Fruit fly (Drosophila melanogaster) whole organism, adult: ENCODE results near the gene CG43137.

Source experiments
- CG11617 ChIP-seq: fragments of 200-800 bp; sonication (Bioruptor generic); optimal IDR thresholded peaks from 2 replicates; lab custom pipeline; 2017; ENCODE audit warnings: mild to moderate bottlenecking, missing biosample characterization, missing genetic modification reagents, missing genetic modification characterization
- CG12768 ChIP-seq: fragments of 200-800 bp; sonication (Bioruptor generic); optimal IDR thresholded peaks from 2 replicates; lab custom pipeline; 2017; ENCODE audit warnings: missing biosample characterization, missing genetic modification characterization, mild to moderate bottlenecking, moderate library complexity, missing genetic modification reagents
- CG14711 ChIP-seq: fragments of 200-800 bp; sonication (Bioruptor generic); optimal IDR thresholded peaks from 2 replicates; lab custom pipeline; 2018; ENCODE audit warnings: missing biosample characterization, mild to moderate bottlenecking, missing genetic modification characterization, moderate library complexity
- CG1620 ChIP-seq: fragments of 200-800 bp; sonication (Bioruptor generic); optimal IDR thresholded peaks from 2 replicates; lab custom pipeline; 2016; ENCODE audit warnings: missing biosample characterization, missing genetic modification characterization
- CG33017 ChIP-seq: fragments of 200-800 bp; sonication (Bioruptor generic); optimal IDR thresholded peaks from 2 replicates; lab custom pipeline; 2018; ENCODE audit warnings: missing biosample characterization, mild to moderate bottlenecking, missing genetic modification characterization, moderate library complexity
- CG5204 ChIP-seq: fragments of 200-800 bp; sonication (Bioruptor generic); optimal IDR thresholded peaks from 2 replicates; lab custom pipeline; 2016; ENCODE audit warnings: missing biosample characterization, missing genetic modification characterization
- CG7045 ChIP-seq: fragments of 200-800 bp; sonication (Bioruptor generic); optimal IDR thresholded peaks from 2 replicates; lab custom pipeline; 2017; ENCODE audit warnings: missing biosample characterization, mild to moderate bottlenecking, missing genetic modification characterization
- CG7101 ChIP-seq: fragments of 200-800 bp; sonication (Bioruptor generic); optimal IDR thresholded peaks from 2 replicates; lab custom pipeline; 2018; ENCODE audit warnings: missing biosample characterization, mild to moderate bottlenecking, missing genetic modification characterization, moderate library complexity
- Clk ChIP-seq: fragments of 200-800 bp; sonication (Bioruptor generic); optimal IDR thresholded peaks from 2 replicates; lab custom pipeline; 2017; ENCODE audit warnings: missing biosample characterization, missing genetic modification characterization
- Crg-1 ChIP-seq: fragments of 200-800 bp; sonication (Bioruptor generic); optimal IDR thresholded peaks from 2 replicates; lab custom pipeline; 2016; ENCODE audit warnings: missing biosample characterization, missing genetic modification characterization
- Hr96 ChIP-seq: fragments of 200-800 bp; sonication (Bioruptor generic); optimal IDR thresholded peaks from 2 replicates; lab custom pipeline; 2016; ENCODE audit warnings: missing biosample characterization, missing genetic modification characterization
- Mnt ChIP-seq: fragments of 200-800 bp; sonication (Bioruptor generic); optimal IDR thresholded peaks from 2 replicates; lab custom pipeline; 2016; ENCODE audit warnings: missing biosample characterization, mild to moderate bottlenecking, missing genetic modification characterization
- bab1 ChIP-seq: fragments of 200-800 bp; sonication (Bioruptor generic); optimal IDR thresholded peaks from 3 replicates; lab custom pipeline; 2019; ENCODE audit warnings: missing biosample characterization, mild to moderate bottlenecking, missing genetic modification characterization, moderate library complexity
- cic ChIP-seq: fragments of 200-800 bp; sonication (Bioruptor generic); optimal IDR thresholded peaks from 2 replicates; lab custom pipeline; 2017; ENCODE audit warnings: missing biosample characterization, mild to moderate bottlenecking, missing genetic modification characterization, moderate library complexity
- cnc ChIP-seq, 2 experiments: fragments of >200 bp; optimal IDR thresholded peaks; 2 replicates each; lab custom pipeline; 2017
- kay ChIP-seq: fragments of 200-800 bp; sonication (Bioruptor generic); peaks from one replicate; lab custom pipeline; 2016; ENCODE audit warnings: missing biosample characterization, missing genetic modification characterization, borderline replicate concordance
- ovo ChIP-seq: fragments of 200-800 bp; sonication (Bioruptor generic); optimal IDR thresholded peaks from 2 replicates; lab custom pipeline; 2016; ENCODE audit warnings: missing biosample characterization, missing genetic modification characterization
- pad ChIP-seq: fragments of 200-800 bp; sonication (Bioruptor generic); optimal IDR thresholded peaks from 3 replicates; lab custom pipeline; 2017; ENCODE audit warnings: missing biosample characterization, missing genetic modification characterization, mild to moderate bottlenecking, moderate library complexity, missing genetic modification reagents
- tj ChIP-seq: fragments of 200-800 bp; sonication (Bioruptor generic); optimal IDR thresholded peaks from 3 replicates; lab custom pipeline; 2017; ENCODE audit warnings: missing biosample characterization, mild to moderate bottlenecking, missing genetic modification characterization, moderate library complexity
- toe ChIP-seq: fragments of 200-800 bp; sonication (Bioruptor generic); optimal IDR thresholded peaks from 2 replicates; lab custom pipeline; 2016; ENCODE audit warnings: missing biosample characterization, missing genetic modification characterization

Gene CG43137

dm6 chrX:5896809-5897700, 32.1 kb upstream of the CG43137 start:
- TF ChIP-seq tj (GFP tag; lab: Kevin White, UChicago) (peak; percentile 94), pad (GFP tag; lab: Kevin White, UChicago) (no peak), cnc (optimal IDR thresholded peaks at IDR 0.05; lab: Kevin White, UChicago) (no peak), kay (no peak), CG7101 (tag; lab: Kevin White, UChicago) (peak; percentile 17), Mnt (GFP tag; lab: Kevin White, UChicago) (no peak), Clk (GFP tag; lab: Kevin White, UChicago) (no peak), CG14711 (tag; lab: Kevin White, UChicago) (no peak), CG7045 (GFP tag; lab: Kevin White, UChicago) (no peak), Hr96 (no peak), CG1620 (no peak), CG33017 (no peak), CG12768 (no peak), bab1 (GFP tag; lab: Kevin White, UChicago) (no peak)

DNA sequence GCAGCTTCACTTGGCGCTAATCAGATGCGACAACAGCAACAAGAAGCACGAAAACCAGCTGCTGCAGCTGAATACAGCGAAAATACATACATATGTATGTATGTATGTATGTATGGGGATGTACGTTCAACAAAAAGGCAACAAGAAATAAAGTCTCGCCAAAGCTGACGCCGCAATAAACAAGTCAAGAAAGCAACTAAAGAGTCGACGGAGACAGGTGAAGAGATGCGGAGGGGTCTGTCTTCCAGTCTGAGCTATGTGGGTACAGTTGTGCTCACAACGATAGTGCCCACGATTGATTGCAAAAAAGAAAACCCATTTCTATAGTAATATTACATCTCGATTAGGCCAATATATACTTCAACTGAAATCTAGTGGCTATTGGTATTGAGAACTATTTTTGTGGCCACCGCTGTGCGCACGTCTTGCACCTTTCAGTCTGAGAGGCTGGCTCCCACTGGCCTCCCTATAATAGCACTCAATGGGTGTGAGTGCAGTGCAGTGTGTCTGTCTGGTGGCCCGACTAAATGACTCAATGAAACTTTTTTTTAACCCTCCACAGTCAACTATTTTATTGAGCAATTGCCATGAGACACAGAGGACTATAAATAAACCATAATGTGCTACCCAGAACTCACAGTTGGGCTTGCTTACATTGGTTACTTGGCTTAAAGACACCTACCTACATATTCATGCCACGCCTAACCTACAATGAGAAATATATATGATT, 31.0 kb upstream of the CG43137 start:
- TF ChIP-seq tj (GFP tag; lab: Kevin White, UChicago) (peak; percentile 95), CG12768 (peak; percentile 76), CG5204 (GFP tag; lab: Kevin White, UChicago) (peak; percentile 66), pad (GFP tag; lab: Kevin White, UChicago) (peak; percentile 78), CG7101 (tag; lab: Kevin White, UChicago) (peak; percentile 88), CG7045 (GFP tag; lab: Kevin White, UChicago) (peak; percentile 81), CG14711 (tag; lab: Kevin White, UChicago) (peak; percentile 87), CG1620 (peak; percentile 75), cnc (optimal IDR thresholded peaks at IDR 0.05; lab: Kevin White, UChicago) (no peak), kay (no peak), Crg-1 (peak; percentile 51), CG11617 (GFP tag; lab: Kevin White, UChicago) (peak; percentile 41), bab1 (GFP tag; lab: Kevin White, UChicago) (peak; percentile 92), ovo (peak; percentile 56), cic (GFP tag; lab: Kevin White, UChicago) (no peak), Mnt (GFP tag; lab: Kevin White, UChicago) (peak; percentile 25), toe (GFP tag; lab: Kevin White, UChicago) (peak; percentile 51), Clk (GFP tag; lab: Kevin White, UChicago) (peak; percentile 72), Hr96 (peak; percentile 81), CG33017 (peak; percentile 80)

DNA sequence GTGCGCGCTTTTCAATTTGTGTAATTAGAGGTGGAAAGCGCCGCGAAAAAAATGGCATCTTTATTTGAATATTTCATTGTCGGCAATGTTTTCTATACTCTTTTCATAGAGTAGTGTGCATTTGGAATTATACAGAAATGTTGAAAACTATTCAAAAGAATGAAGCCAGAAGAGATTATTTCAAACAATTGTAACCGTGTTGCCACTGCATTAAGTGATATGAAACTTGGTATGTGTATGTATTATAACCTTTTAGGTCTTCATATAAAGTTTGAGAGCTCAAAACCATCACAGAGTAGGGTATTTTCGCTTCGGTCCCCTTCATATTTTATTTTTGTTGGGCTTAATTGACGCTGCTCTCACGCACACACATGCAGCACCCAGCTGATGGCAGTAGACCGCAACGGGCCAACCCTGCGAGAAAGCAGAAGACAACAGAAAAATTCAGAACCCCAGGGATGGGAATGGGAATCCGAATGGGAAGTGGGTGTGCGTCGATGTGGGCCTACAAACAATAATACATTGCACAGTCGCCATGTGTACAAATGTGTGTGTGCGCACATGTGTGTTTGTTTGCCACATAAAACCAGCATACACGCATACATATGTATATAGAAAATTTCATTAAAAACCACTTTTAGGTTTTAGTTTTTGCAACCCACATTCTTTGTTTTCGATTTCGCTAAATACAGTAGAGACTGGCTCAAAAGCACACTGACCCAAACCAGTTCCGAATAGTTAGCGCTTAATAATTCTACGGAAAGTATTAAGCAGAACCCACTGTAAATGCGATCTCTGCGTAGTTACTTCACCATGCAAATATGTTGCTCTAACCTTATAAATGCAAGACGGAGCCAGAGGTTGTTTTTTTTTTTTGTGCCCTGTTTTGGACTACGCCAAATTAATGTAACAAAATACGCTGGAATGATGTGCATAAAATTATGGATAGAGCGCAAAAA, 29.9 kb upstream of the CG43137 start:
- TF ChIP-seq CG5204 (GFP tag; lab: Kevin White, UChicago) (no peak), bab1 (GFP tag; lab: Kevin White, UChicago) (peak; percentile 21)

dm6 chrX:5893165-5893564, 28.2 kb upstream of the CG43137 start:
- TF ChIP-seq CG7101 (tag; lab: Kevin White, UChicago) (no peak), cic (GFP tag; lab: Kevin White, UChicago) (peak; percentile 42)

DNA sequence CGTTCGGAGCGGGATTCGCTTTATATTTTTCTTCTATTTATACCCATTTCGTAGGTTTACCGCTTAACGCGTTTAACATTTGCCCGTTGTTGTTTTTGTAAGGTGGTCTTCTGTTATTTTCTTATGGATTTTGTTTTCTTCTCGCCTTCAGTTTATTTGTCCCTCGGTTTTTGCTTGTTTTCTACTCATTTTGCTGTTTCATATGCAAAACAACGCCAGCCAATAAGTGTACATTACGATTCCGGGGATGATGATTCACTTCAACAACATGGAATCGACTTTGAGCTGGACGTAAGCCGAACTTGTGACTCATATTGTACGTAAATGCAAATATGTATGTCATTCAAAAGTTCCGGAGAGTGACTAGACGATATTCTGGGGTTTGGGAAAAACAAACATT, 27.6 kb upstream of the CG43137 start:
- TF ChIP-seq toe (GFP tag; lab: Kevin White, UChicago) = no peak
- TF ChIP-seq CG12768 = no peak
- no peak for TF ChIP-seq CG1620
- TF ChIP-seq pad (GFP tag; lab: Kevin White, UChicago) = no peak
- TF ChIP-seq Mnt (GFP tag; lab: Kevin White, UChicago) = no peak
- no peak for TF ChIP-seq bab1 (GFP tag; lab: Kevin White, UChicago)
- no peak for TF ChIP-seq cnc (optimal IDR thresholded peaks at IDR 0.05; lab: Kevin White, UChicago)
- TF ChIP-seq kay = peak; percentile 61
